Fruit fly (Drosophila melanogaster) whole organism, embryonic: ENCODE data around the gene RapGAP1.
A peak's percentile ranks its signal among the peaks of the same experiment; 100 is the strongest.

Source experiments
- Asciz ChIP-seq: fragments of 200-800 bp; sonication (Bioruptor generic); optimal IDR thresholded peaks from 2 replicates; lab custom pipeline; 2017; ENCODE audit warnings: missing biosample characterization, mild to moderate bottlenecking, missing genetic modification characterization, missing genetic modification reagents
- CG11398 ChIP-seq: fragments of 200-800 bp; sonication (Bioruptor generic); optimal IDR thresholded peaks from 2 replicates; lab custom pipeline; 2016; ENCODE audit warnings: missing biosample characterization, missing genetic modification characterization
- CG12071 ChIP-seq: fragments of 200-800 bp; sonication (Bioruptor generic); optimal IDR thresholded peaks from 3 replicates; lab custom pipeline; 2018; ENCODE audit warnings: missing biosample characterization, mild to moderate bottlenecking, missing genetic modification characterization
- CG13287 ChIP-seq: fragments of 200-800 bp; sonication (Bioruptor generic); IDR thresholded peaks from 2 replicates; pipeline ENCODE4 v1.3.6; 2022; ENCODE audit warnings: missing biosample characterization, missing genetic modification characterization; ENCODE audit not compliant: partially characterized antibody
- CG13775 ChIP-seq: fragments of 200-800 bp; sonication (Bioruptor generic); optimal IDR thresholded peaks from 3 replicates; lab custom pipeline; 2017; ENCODE audit warnings: missing biosample characterization, mild to moderate bottlenecking, missing genetic modification characterization
- CG13894 ChIP-seq: fragments of 200-800 bp; sonication (Bioruptor generic); optimal IDR thresholded peaks from 3 replicates; lab custom pipeline; 2018; ENCODE audit warnings: missing biosample characterization, mild to moderate bottlenecking, missing genetic modification characterization, moderate library complexity
- CG15514 ChIP-seq: fragments of 200-800 bp; sonication (Bioruptor generic); optimal IDR thresholded peaks from 3 replicates; lab custom pipeline; 2017; ENCODE audit warnings: missing biosample characterization, missing genetic modification characterization, mild to moderate bottlenecking, moderate library complexity, missing genetic modification reagents
- CG1602 ChIP-seq: fragments of 200-800 bp; sonication (Bioruptor generic); optimal IDR thresholded peaks from 3 replicates; lab custom pipeline; 2016; ENCODE audit warnings: missing biosample characterization, missing genetic modification characterization
- CG17829 ChIP-seq: fragments of 200-800 bp; optimal IDR thresholded peaks from 2 replicates; lab custom pipeline; 2019; ENCODE audit warnings: missing biosample characterization, mild to moderate bottlenecking, missing genetic modification characterization, moderate library complexity
- CG1792 ChIP-seq: fragments of 200-800 bp; sonication (Bioruptor generic); optimal IDR thresholded peaks from 2 replicates; lab custom pipeline; 2016; ENCODE audit warnings: missing biosample characterization, missing genetic modification characterization
- CG18476 ChIP-seq: fragments of 200-800 bp; sonication (Bioruptor generic); optimal IDR thresholded peaks from 2 replicates; lab custom pipeline; 2016; ENCODE audit warnings: missing biosample characterization, mild to moderate bottlenecking, missing genetic modification characterization
- CG2129 ChIP-seq: fragments of 200-800 bp; sonication (Bioruptor generic); IDR thresholded peaks from 2 replicates; pipeline ENCODE4 v1.3.6; 2022; ENCODE audit warnings: missing biosample characterization, missing genetic modification characterization; ENCODE audit not compliant: partially characterized antibody
- CG30403 ChIP-seq: fragments of 200-800 bp; sonication (Bioruptor generic); optimal IDR thresholded peaks from 3 replicates; lab custom pipeline; 2016; ENCODE audit warnings: missing biosample characterization, missing genetic modification characterization
- CG30431 ChIP-seq: fragments of 200-800 bp; sonication (Bioruptor generic); optimal IDR thresholded peaks from 2 replicates; lab custom pipeline; 2017; ENCODE audit warnings: missing biosample characterization, missing genetic modification characterization
- CG33557 ChIP-seq: fragments of 200-800 bp; sonication (Bioruptor generic); optimal IDR thresholded peaks from 2 replicates; lab custom pipeline; 2019; ENCODE audit warnings: missing biosample characterization, mild to moderate bottlenecking, missing genetic modification characterization, moderate library complexity
- CG3726 ChIP-seq: fragments of 200-800 bp; sonication (Bioruptor generic); IDR thresholded peaks from 3 replicates; pipeline ENCODE4, ENCODE4 v1.3.6; 2022; ENCODE audit warnings: missing biosample characterization, missing genetic modification characterization
- CG4424 ChIP-seq: fragments of 200-800 bp; sonication (Bioruptor generic); optimal IDR thresholded peaks from 3 replicates; lab custom pipeline; 2016; ENCODE audit warnings: missing biosample characterization, missing genetic modification characterization
- CG4820 ChIP-seq: fragments of 200-800 bp; sonication (Bioruptor generic); optimal IDR thresholded peaks from 3 replicates; lab custom pipeline; 2016; ENCODE audit warnings: missing biosample characterization, missing genetic modification characterization
- CG6791 ChIP-seq: fragments of 200-800 bp; sonication (Bioruptor generic); IDR thresholded peaks from 3 replicates; pipeline ENCODE4 v1.3.6; 2022; ENCODE audit warnings: missing biosample characterization, missing genetic modification characterization; ENCODE audit not compliant: partially characterized antibody
- CG8765 ChIP-seq: fragments of 200-800 bp; sonication (Bioruptor generic); IDR thresholded peaks from 2 replicates; pipeline ENCODE4 v1.3.6; 2022; ENCODE audit warnings: missing biosample characterization, missing genetic modification characterization
- Dip2 ChIP-seq: fragments of 200-800 bp; sonication (Bioruptor generic); IDR thresholded peaks from 2 replicates; pipeline ENCODE4 v1.3.6; 2022; ENCODE audit warnings: missing biosample characterization, missing genetic modification characterization
- Gsc ChIP-seq: fragments of 200-800 bp; sonication (Bioruptor generic); IDR thresholded peaks from 2 replicates; pipeline ENCODE4 v1.3.6; 2022; ENCODE audit warnings: missing biosample characterization, missing genetic modification characterization
- H2.0 ChIP-seq: fragments of 200-800 bp; sonication (Bioruptor generic); IDR thresholded peaks from 2 replicates; pipeline ENCODE4 v1.3.6; 2022; ENCODE audit warnings: missing biosample characterization, missing genetic modification characterization
- HLH3B ChIP-seq: fragments of 200-800 bp; sonication (Bioruptor generic); IDR thresholded peaks from 2 replicates; pipeline ENCODE4 v1.3.6; 2022; ENCODE audit warnings: missing biosample characterization, missing genetic modification characterization
- Hr39 ChIP-seq: fragments of >200 bp; optimal IDR thresholded peaks from 2 replicates; lab custom pipeline; 2017
- Hr51 ChIP-seq, 2 experiments: fragments of 200-800 bp; sonication (Bioruptor generic); optimal IDR thresholded peaks; 2 replicates in 1 of 2; 3 replicates in 1 of 2; lab custom pipeline; 2016 to 2018; ENCODE audit warnings: missing biosample characterization in 2 of 2, missing genetic modification characterization in 2 of 2, mild to moderate bottlenecking in 1 of 2, moderate library complexity in 1 of 2
- Hr78 ChIP-seq, 2 experiments: fragments of 200-800 bp in 1 of 2; fragments of >200 bp in 1 of 2; sonication (Bioruptor generic) in 1 of 2; optimal IDR thresholded peaks; 2 replicates each; lab custom pipeline; 2017 to 2019; ENCODE audit warnings: missing biosample characterization in 2 of 2, missing genetic modification characterization in 2 of 2, mild to moderate bottlenecking in 1 of 2, moderate library complexity in 1 of 2
- Hsf ChIP-seq: fragments of 200-800 bp; sonication (Bioruptor generic); optimal IDR thresholded peaks from 3 replicates; lab custom pipeline; 2016; ENCODE audit warnings: missing biosample characterization, missing genetic modification characterization
- Mes4 ChIP-seq: fragments of 200-800 bp; sonication (Bioruptor generic); optimal IDR thresholded peaks from 2 replicates; lab custom pipeline; 2016; ENCODE audit warnings: missing biosample characterization, missing genetic modification characterization
- Mrtf ChIP-seq: fragments of 200-800 bp; sonication (Bioruptor generic); IDR thresholded peaks from 3 replicates; pipeline ENCODE4 v1.3.6; 2022; ENCODE audit warnings: missing biosample characterization, missing genetic modification characterization
- Myb ChIP-seq: fragments of 200-800 bp; sonication (Bioruptor generic); optimal IDR thresholded peaks from 2 replicates; lab custom pipeline; 2016; ENCODE audit warnings: missing biosample characterization, missing genetic modification characterization
- Oaz ChIP-seq: fragments of 200-800 bp; sonication (Bioruptor generic); IDR thresholded peaks from 2 replicates; pipeline ENCODE4 v1.3.6; 2022; ENCODE audit warnings: missing biosample characterization, missing genetic modification characterization
- ara ChIP-seq: fragments of 200-800 bp; sonication (Bioruptor generic); IDR thresholded peaks from 2 replicates; pipeline ENCODE4 v1.3.6; 2022; ENCODE audit warnings: missing biosample characterization, missing genetic modification characterization
- crc ChIP-seq: fragments of 200-800 bp; sonication (Bioruptor generic); optimal IDR thresholded peaks from 2 replicates; lab custom pipeline; 2016; ENCODE audit warnings: missing biosample characterization, missing genetic modification characterization
- dpn ChIP-seq, 2 experiments: fragments of 200-800 bp; sonication (Bioruptor generic); optimal IDR thresholded peaks; 3 replicates each; lab custom pipeline; 2016; ENCODE audit warnings: missing biosample characterization in 2 of 2, missing genetic modification characterization in 2 of 2
- dysf ChIP-seq: fragments of 200-800 bp; sonication (Bioruptor generic); IDR thresholded peaks from 3 replicates; pipeline ENCODE4 v1.3.6; 2022; ENCODE audit warnings: missing biosample characterization, missing genetic modification characterization
- ems ChIP-seq: fragments of 200-800 bp; sonication (Bioruptor generic); optimal IDR thresholded peaks from 3 replicates; lab custom pipeline; 2016; ENCODE audit warnings: missing biosample characterization, missing genetic modification characterization
- eve ChIP-seq, 2 experiments: fragments of >200 bp; optimal IDR thresholded peaks; 2 replicates each; lab custom pipeline; 2017; ENCODE audit warnings: missing biosample characterization in 2 of 2, missing genetic modification characterization in 2 of 2
- ewg ChIP-seq: fragments of 200-800 bp; sonication (Bioruptor generic); optimal IDR thresholded peaks from 3 replicates; lab custom pipeline; 2017; ENCODE audit warnings: mild to moderate bottlenecking, missing biosample characterization, missing genetic modification reagents, missing genetic modification characterization
- exex ChIP-seq: fragments of 200-800 bp; sonication (Bioruptor generic); optimal IDR thresholded peaks from 4 replicates; lab custom pipeline; 2018; ENCODE audit warnings: missing biosample characterization, mild to moderate bottlenecking, missing genetic modification characterization, moderate library complexity
- eyg ChIP-seq: fragments of 200-800 bp; sonication (Bioruptor generic); optimal IDR thresholded peaks from 3 replicates; lab custom pipeline; 2016; ENCODE audit warnings: missing biosample characterization, missing genetic modification characterization
- jumu ChIP-seq: fragments of 200-800 bp; sonication (Bioruptor generic); optimal IDR thresholded peaks from 3 replicates; lab custom pipeline; 2016; ENCODE audit warnings: missing biosample characterization, missing genetic modification characterization
- kah ChIP-seq: fragments of 200-800 bp; sonication (Bioruptor generic); optimal IDR thresholded peaks from 2 replicates; lab custom pipeline; 2018; ENCODE audit warnings: missing biosample characterization, mild to moderate bottlenecking, missing genetic modification characterization
- mam ChIP-seq: fragments of 200-800 bp; sonication (Bioruptor generic); optimal IDR thresholded peaks from 3 replicates; lab custom pipeline; 2016; ENCODE audit warnings: missing biosample characterization, missing genetic modification characterization
- nau ChIP-seq: fragments of 200-800 bp; sonication (Bioruptor generic); optimal IDR thresholded peaks from 3 replicates; lab custom pipeline; 2017; ENCODE audit warnings: missing biosample characterization, mild to moderate bottlenecking, missing genetic modification characterization, missing genetic modification reagents
- schlank ChIP-seq: fragments of 200-800 bp; sonication (Bioruptor generic); optimal IDR thresholded peaks from 2 replicates; lab custom pipeline; 2018; ENCODE audit warnings: missing biosample characterization, mild to moderate bottlenecking, missing genetic modification characterization
- tin ChIP-seq: fragments of 200-800 bp; sonication (Bioruptor generic); optimal IDR thresholded peaks from 3 replicates; lab custom pipeline; 2016; ENCODE audit warnings: missing biosample characterization, missing genetic modification characterization
- tup ChIP-seq: fragments of 200-800 bp; sonication (Bioruptor generic); optimal IDR thresholded peaks from 2 replicates; lab custom pipeline; 2016; ENCODE audit warnings: missing biosample characterization, mild to moderate bottlenecking, missing genetic modification characterization, moderate library complexity
- unpg ChIP-seq: fragments of 200-800 bp; sonication (Bioruptor generic); optimal IDR thresholded peaks from 3 replicates; lab custom pipeline; 2018; ENCODE audit warnings: missing biosample characterization, mild to moderate bottlenecking, missing genetic modification characterization, moderate library complexity
- vvl ChIP-seq: fragments of 200-800 bp; sonication (Bioruptor generic); IDR thresholded peaks from 2 replicates; pipeline ENCODE4 v1.3.6; 2022; ENCODE audit warnings: missing biosample characterization, missing genetic modification characterization
- z ChIP-seq: fragments of 200-800 bp; sonication (Bioruptor generic); IDR thresholded peaks from 3 replicates; pipeline ENCODE4 v1.3.6; 2022; ENCODE audit warnings: missing biosample characterization, missing genetic modification characterization

Gene RapGAP1

dm6 chr2L:7495987-7496503, 82.7 kb downstream of the RapGAP1 start, which contains the start of gene Ziz (continued):
- TF ChIP-seq CG1792 (GFP tag; lab: Kevin White, UChicago) (peak; percentile 32), ewg (GFP tag; lab: Kevin White, UChicago) (no peak), Oaz (GFP tag; lab: Robert Waterston, UW) (no peak), CG15514 (peak; percentile 84), CG17829 (peak; percentile 53), crc (GFP tag; lab: Kevin White, UChicago) (no peak), CG13894 (tag; lab: Kevin White, UChicago) (peak; percentile 76), CG12071 (GFP tag; lab: Kevin White, UChicago) (peak; percentile 67), mam (GFP tag; lab: Kevin White, UChicago) (no peak), vvl (GFP tag; lab: Robert Waterston, UW) (peak; percentile 50; the same call in 1 of the 2 replicates), eve (GFP tag; optimal IDR thresholded peaks at IDR 0.05; lab: Kevin White, UChicago) (no peak), Mes4 (GFP tag; lab: Kevin White, UChicago) (no peak), ara (GFP tag; lab: Robert Waterston, UW) (no peak), CG33557 (no peak), Hr51 (GFP tag; optimal IDR thresholded peaks at IDR 0.05; lab: Kevin White, UChicago) (no peak), CG3726 (no peak), exex (tag; lab: Kevin White, UChicago) (peak; percentile 2), Hr39 (no peak), Hsf (peak; percentile 6), CG4424 (GFP tag; lab: Kevin White, UChicago) (peak; percentile 12), CG4820 (GFP tag; lab: Kevin White, UChicago) (no peak), CG13287 (GFP tag; lab: Robert Waterston, UW) (peak; percentile 63), eyg (GFP tag; lab: Kevin White, UChicago) (peak; percentile 20), kah (GFP tag; lab: Kevin White, UChicago) (peak; percentile 40), CG30431 (no peak), tin (GFP tag; lab: Kevin White, UChicago) (no peak), Hr78 (GFP tag; optimal IDR thresholded peaks at IDR 0.05; lab: Kevin White, UChicago) (no peak), Mrtf (GFP tag; lab: Robert Waterston, UW) (no peak), Myb (peak; percentile 97), tup (GFP tag; lab: Kevin White, UChicago) (no peak), CG1602 (GFP tag; lab: Kevin White, UChicago) (no peak), ems (GFP tag; lab: Kevin White, UChicago) (peak; percentile 58), Dip2 (no peak), H2.0 (GFP tag; lab: Robert Waterston, UW) (no peak), CG13775 (GFP tag; lab: Kevin White, UChicago) (no peak), z (GFP tag; lab: Robert Waterston, UW) (no peak), nau (no peak), unpg (GFP tag; lab: Kevin White, UChicago) (peak; percentile 3), Gsc (GFP tag; lab: Robert Waterston, UW) (no peak), Asciz (GFP tag; lab: Kevin White, UChicago) (no peak), jumu (GFP tag; lab: Kevin White, UChicago) (no peak), CG2129 (GFP tag; lab: Robert Waterston, UW) (no peak), CG6791 (GFP tag; lab: Robert Waterston, UW) (peak; percentile 76), CG11398 (GFP tag; lab: Kevin White, UChicago) (peak; percentile 27), dysf (GFP tag; lab: Robert Waterston, UW) (no peak), CG30403 (no peak), HLH3B (GFP tag; lab: Robert Waterston, UW) (peak; percentile 29; the same call in 1 of the 2 replicates), CG18476 (GFP tag; lab: Kevin White, UChicago) (no peak), CG8765 (GFP tag; lab: Robert Waterston, UW) (no peak), schlank (no peak), dpn (GFP tag; optimal IDR thresholded peaks at IDR 0.05; lab: Kevin White, UChicago) (peak in 1 of 2 experiments; percentile 42)
